Worm (Caenorhabditis elegans) whole organism, L3 larva: ENCODE measurements around the gene F38A6.4.

Experiments used
- R02D3.7 ChIP-seq: fragments of 150-350 bp; optimal IDR thresholded peaks from 2 replicates; lab custom pipeline; 2014; ENCODE audit warnings: missing biosample characterization, missing genetic modification characterization
- ZK546.5 ChIP-seq: sonication (generic microtip); optimal IDR thresholded peaks from 2 replicates; lab custom pipeline; 2017; ENCODE audit warnings: missing biosample characterization, missing genetic modification characterization
- aly-2 ChIP-seq: fragments of 150-350 bp; optimal IDR thresholded peaks from 2 replicates; lab custom pipeline; 2014; ENCODE audit warnings: missing biosample characterization, missing genetic modification characterization
- ceh-16 ChIP-seq: sonication (generic microtip); optimal IDR thresholded peaks from 2 replicates; lab custom pipeline; 2017; ENCODE audit warnings: missing biosample characterization, missing genetic modification characterization
- ceh-28 ChIP-seq: fragments of 150-350 bp; optimal IDR thresholded peaks from 2 replicates; lab custom pipeline; 2014; ENCODE audit warnings: missing biosample characterization, missing genetic modification reagents, missing genetic modification characterization
- daf-12 ChIP-seq: fragments of 150-350 bp; optimal IDR thresholded peaks from 2 replicates; lab custom pipeline; 2014; ENCODE audit warnings: missing biosample characterization, missing genetic modification reagents, missing genetic modification characterization
- egl-27 ChIP-seq: sonication (generic microtip); optimal IDR thresholded peaks from 4 replicates; lab custom pipeline; 2017; ENCODE audit warnings: missing biosample characterization, missing genetic modification reagents, missing genetic modification characterization
- egl-5 ChIP-seq: fragments of 150-350 bp; optimal IDR thresholded peaks from 2 replicates; lab custom pipeline; 2017; ENCODE audit warnings: missing biosample characterization, missing genetic modification reagents, missing genetic modification characterization, inconsistent platforms
- elt-2 ChIP-seq: sonication (generic microtip); optimal IDR thresholded peaks from 2 replicates; lab custom pipeline; 2016; ENCODE audit warnings: missing genetic modification reagents, mild to moderate bottlenecking, missing genetic modification characterization, missing compliant biosample characterization
- elt-3 ChIP-seq, 3 experiments: fragments of 150-350 bp in 1 of 3; sonication (generic microtip) in 2 of 3; optimal IDR thresholded peaks; 2 replicates in 2 of 3; 4 replicates in 1 of 3; lab custom pipeline; 2014 to 2017; ENCODE audit warnings: missing biosample characterization in 3 of 3, missing genetic modification characterization in 3 of 3
- eor-1 ChIP-seq, 2 experiments: fragments of 150-350 bp; optimal IDR thresholded peaks; 2 replicates each; lab custom pipeline; 2014 to 2018; ENCODE audit warnings: missing biosample characterization in 2 of 2, missing genetic modification characterization in 2 of 2
- fkh-10 ChIP-seq: sonication (generic microtip); optimal IDR thresholded peaks from 2 replicates; lab custom pipeline; 2017; ENCODE audit warnings: missing biosample characterization, missing genetic modification reagents, missing genetic modification characterization
- fkh-2 ChIP-seq: fragments of 150-350 bp; optimal IDR thresholded peaks from 2 replicates; lab custom pipeline; 2014; ENCODE audit warnings: missing biosample characterization, missing genetic modification reagents, missing genetic modification characterization
- fos-1 ChIP-seq: fragments of 150-350 bp; optimal IDR thresholded peaks from 2 replicates; lab custom pipeline; 2014; ENCODE audit warnings: missing biosample characterization, missing genetic modification characterization
- hmg-11 ChIP-seq: sonication (generic microtip); optimal IDR thresholded peaks from 2 replicates; lab custom pipeline; 2016; ENCODE audit warnings: missing genetic modification characterization, missing compliant biosample characterization
- lin-15B ChIP-seq: fragments of 150-350 bp; optimal IDR thresholded peaks from 2 replicates; lab custom pipeline; 2014; ENCODE audit warnings: missing biosample characterization, missing genetic modification characterization
- lin-39 ChIP-seq: fragments of 150-350 bp; optimal IDR thresholded peaks from 2 replicates; lab custom pipeline; 2018; ENCODE audit warnings: missing biosample characterization, missing genetic modification reagents, missing genetic modification characterization
- lsy-12 ChIP-seq: sonication (generic microtip); optimal IDR thresholded peaks from 2 replicates; lab custom pipeline; 2016; ENCODE audit warnings: mild to moderate bottlenecking, missing genetic modification characterization, missing compliant biosample characterization
- mdl-1 ChIP-seq: fragments of 150-350 bp; optimal IDR thresholded peaks from 2 replicates; lab custom pipeline; 2014; ENCODE audit warnings: missing biosample characterization, missing genetic modification characterization
- mml-1 ChIP-seq: fragments of 150-350 bp; sonication (generic microtip); optimal IDR thresholded peaks from 3 replicates; lab custom pipeline; 2014; ENCODE audit warnings: missing biosample characterization, missing genetic modification characterization
- nfya-1 ChIP-seq: sonication (generic microtip); optimal IDR thresholded peaks from 2 replicates; lab custom pipeline; 2017; ENCODE audit warnings: missing genetic modification characterization, mild to moderate bottlenecking, missing compliant biosample characterization, antibody characterized with exemption, moderate library complexity; ENCODE audit not compliant: insufficient read depth
- nhr-11 ChIP-seq: fragments of 150-350 bp; optimal IDR thresholded peaks from 2 replicates; lab custom pipeline; 2014; ENCODE audit warnings: missing biosample characterization, missing genetic modification characterization
- nhr-237 ChIP-seq: fragments of 150-350 bp; optimal IDR thresholded peaks from 2 replicates; lab custom pipeline; 2014; ENCODE audit warnings: missing biosample characterization, missing genetic modification characterization
- nhr-25 ChIP-seq: sonication (generic microtip); optimal IDR thresholded peaks from 2 replicates; lab custom pipeline; 2017; ENCODE audit warnings: missing biosample characterization, missing genetic modification characterization
- nhr-28 ChIP-seq: fragments of 150-350 bp; optimal IDR thresholded peaks from 2 replicates; lab custom pipeline; 2014; ENCODE audit warnings: missing biosample characterization, missing genetic modification characterization
- nhr-43 ChIP-seq: sonication (generic microtip); optimal IDR thresholded peaks from 2 replicates; lab custom pipeline; 2016; ENCODE audit warnings: mild to moderate bottlenecking, missing genetic modification characterization, missing compliant biosample characterization; ENCODE audit not compliant: poor library complexity, severe bottlenecking
- pha-4 ChIP-seq: fragments of 150-350 bp; optimal IDR thresholded peaks from 2 replicates; lab custom pipeline; 2014; ENCODE audit warnings: missing biosample characterization, missing genetic modification reagents, missing genetic modification characterization
- pqm-1 ChIP-seq: fragments of 150-350 bp; optimal IDR thresholded peaks from 2 replicates; lab custom pipeline; 2017; ENCODE audit warnings: missing biosample characterization, missing genetic modification characterization, inconsistent platforms
- sea-2 ChIP-seq: fragments of 150-350 bp; sonication (generic microtip); optimal IDR thresholded peaks from 4 replicates; lab custom pipeline; 2014; ENCODE audit warnings: missing biosample characterization, missing genetic modification reagents, missing genetic modification characterization
- skn-1 ChIP-seq: fragments of 150-350 bp; optimal IDR thresholded peaks from 2 replicates; lab custom pipeline; 2014; ENCODE audit warnings: missing biosample characterization, missing genetic modification characterization
- snpc-4 ChIP-seq: fragments of 150-350 bp; optimal IDR thresholded peaks from 2 replicates; lab custom pipeline; 2014; ENCODE audit warnings: missing biosample characterization, missing genetic modification characterization
- unc-39 ChIP-seq: sonication (generic microtip); optimal IDR thresholded peaks from 4 replicates; lab custom pipeline; 2017; ENCODE audit warnings: missing biosample characterization, missing genetic modification characterization
- unc-62 ChIP-seq: fragments of 150-350 bp; sonication (generic microtip); optimal IDR thresholded peaks from 4 replicates; lab custom pipeline; 2014; ENCODE audit warnings: missing biosample characterization, missing genetic modification reagents, missing genetic modification characterization
- ztf-4 ChIP-seq: fragments of 150-350 bp; optimal IDR thresholded peaks from 2 replicates; lab custom pipeline; 2014; ENCODE audit warnings: missing biosample characterization, missing genetic modification characterization

F38A6.4 gene

DNA sequence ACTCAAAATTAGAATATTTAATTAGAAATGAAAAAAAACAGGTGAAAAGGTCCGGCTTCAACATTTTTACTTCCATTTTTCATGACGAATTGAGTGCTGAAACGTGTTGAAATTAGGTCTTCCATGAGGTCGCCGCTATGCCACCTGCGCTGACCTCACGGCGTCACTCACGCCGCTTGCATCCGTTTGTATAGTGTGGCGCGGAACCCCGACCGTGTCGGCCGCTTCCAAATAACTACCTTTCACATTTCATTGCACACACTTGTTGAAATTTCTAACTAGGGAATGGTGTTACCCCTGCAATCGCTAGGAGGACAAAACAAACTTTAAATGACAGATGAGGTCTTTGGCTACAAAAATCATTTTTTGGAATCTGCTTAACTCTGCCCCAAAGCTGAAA is 28.3 kb upstream of the F38A6.4 start:
- TF ChIP-seq snpc-4 (tag; lab: Kevin White, UChicago): peak; percentile 73

DNA sequence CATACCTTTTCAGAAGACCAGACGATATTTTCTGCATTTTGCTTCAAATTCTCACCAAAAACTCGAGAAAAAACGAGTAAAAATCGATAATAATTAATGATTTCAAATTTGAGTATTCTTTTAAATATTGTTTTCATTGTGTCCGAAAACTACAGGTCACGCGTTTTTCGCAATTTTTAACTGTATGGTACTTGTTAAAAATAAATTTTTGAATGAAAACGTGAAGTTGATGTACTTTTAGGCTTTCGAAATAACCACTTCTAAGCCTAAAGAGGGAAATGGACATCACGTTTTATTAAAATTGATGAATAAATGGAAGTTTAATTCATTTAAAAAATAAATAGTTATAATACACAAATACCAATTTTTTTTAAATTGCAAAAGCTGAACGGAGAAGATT is 27.7 kb upstream of the F38A6.4 start, which contains the start of gene Y44A6D.5:
TSS of gene Y44A6D.5 (minus strand) at position 101 of the 400 bp plus-strand sequence.
- no peak for TF ChIP-seq eor-1 (tag; optimal IDR thresholded peaks at IDR 0.05; lab: Kevin White, UChicago)
- TF ChIP-seq ceh-28 (tag; lab: Kevin White, UChicago): no peak
- TF ChIP-seq pha-4 (tag; lab: Kevin White, UChicago): no peak
- no peak for TF ChIP-seq nhr-25 (tag; lab: Kevin White, UChicago)
- TF ChIP-seq R02D3.7 (tag; lab: Kevin White, UChicago): no peak
- no peak for TF ChIP-seq nfya-1 (tag; lab: Kevin White, UChicago)
- TF ChIP-seq nhr-43: no peak
- no peak for TF ChIP-seq aly-2
- no peak for TF ChIP-seq mml-1
- no peak for TF ChIP-seq nhr-11 (tag; lab: Kevin White, UChicago)
- no peak for TF ChIP-seq nhr-28
- no peak for TF ChIP-seq skn-1 (tag; lab: Kevin White, UChicago)
- no peak for TF ChIP-seq lin-15B (tag; lab: Kevin White, UChicago)
- no peak for TF ChIP-seq fkh-10 (GFP tag; lab: Kevin White, UChicago)
- TF ChIP-seq egl-5: no peak
- TF ChIP-seq mdl-1: no peak
- TF ChIP-seq sea-2 (GFP tag; lab: Kevin White, UChicago): no peak
- TF ChIP-seq hmg-11 (tag; lab: Kevin White, UChicago): no peak
- no peak for TF ChIP-seq egl-27 (tag; lab: Kevin White, UChicago)
- TF ChIP-seq unc-39 (tag; lab: Kevin White, UChicago): no peak

- TF ChIP-seq egl-27 (tag; lab: Kevin White, UChicago) (no peak), egl-5 (no peak), lsy-12 (tag; lab: Kevin White, UChicago) (no peak), nhr-237 (tag; lab: Kevin White, UChicago) (no peak), unc-39 (tag; lab: Kevin White, UChicago) (no peak), nfya-1 (tag; lab: Kevin White, UChicago) (no peak), nhr-11 (tag; lab: Kevin White, UChicago) (no peak), unc-62 (GFP tag; lab: Kevin White, UChicago) (no peak), ztf-4 (tag; lab: Kevin White, UChicago) (no peak), aly-2 (no peak), ceh-28 (tag; lab: Kevin White, UChicago) (no peak), pqm-1 (tag; lab: Kevin White, UChicago) (no peak), ZK546.5 (tag; lab: Kevin White, UChicago) (no peak), fos-1 (tag; lab: Kevin White, UChicago) (no peak), ceh-16 (tag; lab: Kevin White, UChicago) (no peak), elt-3 (tag; optimal IDR thresholded peaks at IDR 0.05; lab: Kevin White, UChicago) (no peak), snpc-4 (tag; lab: Kevin White, UChicago) (no peak)
- TF ChIP-seq, all 47 proteins: peak for 0
These were observed 22.7 kb upstream of the F38A6.4 start, which contains the start of gene sdf-9 for ce11 chrV:20797918-20798317. sdf-9 (plus strand) TSS chrV:20798218.

DNA sequence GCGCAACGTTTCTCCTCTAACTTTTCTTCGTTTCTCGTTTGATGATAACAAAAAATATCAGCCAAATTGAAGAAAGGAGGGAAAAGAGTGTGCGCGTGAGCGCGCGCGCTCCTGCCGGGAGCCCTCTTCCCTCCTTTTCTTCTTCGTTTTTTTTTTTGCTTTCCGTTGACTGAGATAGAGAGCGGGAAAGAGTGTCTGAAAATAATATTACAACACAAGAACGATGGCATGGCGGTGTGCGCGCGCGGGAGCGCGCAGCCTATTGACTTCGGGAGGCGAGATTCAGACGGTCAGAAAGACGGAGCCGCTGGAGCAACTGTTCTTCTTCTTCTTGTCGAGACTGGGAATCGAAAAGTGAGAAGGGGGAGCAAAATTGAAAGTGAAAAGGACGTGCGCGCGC is 18.6 kb upstream of the F38A6.4 start:
- TF ChIP-seq pqm-1 (tag; lab: Kevin White, UChicago): no peak
- no peak for TF ChIP-seq hmg-11 (tag; lab: Kevin White, UChicago)
- no peak for TF ChIP-seq pha-4 (tag; lab: Kevin White, UChicago)
- no peak for TF ChIP-seq lin-15B (tag; lab: Kevin White, UChicago)
- peak; percentile 45 for TF ChIP-seq lin-39 (tag; lab: Kevin White, UChicago)
- TF ChIP-seq unc-39 (tag; lab: Kevin White, UChicago): no peak
- TF ChIP-seq elt-2 (tag; lab: Kevin White, UChicago): peak; percentile 53
- no peak for TF ChIP-seq skn-1 (tag; lab: Kevin White, UChicago)
- TF ChIP-seq nfya-1 (tag; lab: Kevin White, UChicago): peak; percentile 42
- no peak for TF ChIP-seq sea-2 (GFP tag; lab: Kevin White, UChicago)
- no peak for TF ChIP-seq daf-12 (tag; lab: Kevin White, UChicago)
- TF ChIP-seq aly-2: no peak
- no peak for TF ChIP-seq egl-5
- no peak for TF ChIP-seq fkh-2 (tag; lab: Kevin White, UChicago)
- no peak for TF ChIP-seq nhr-11 (tag; lab: Kevin White, UChicago)
